Fruit fly (Drosophila melanogaster) whole organism, embryonic: ENCODE results near the gene Tusp.

Source experiments
- Atf6 ChIP-seq: fragments of 200-800 bp; sonication (Bioruptor generic); IDR thresholded peaks from 2 replicates; pipeline ENCODE4 v1.3.6; 2022; ENCODE audit warnings: missing biosample characterization, missing genetic modification characterization
- B-H1 ChIP-seq: fragments of 200-800 bp; sonication (Bioruptor generic); IDR thresholded peaks from 3 replicates; pipeline ENCODE4 v1.3.6; 2022; ENCODE audit warnings: missing biosample characterization, missing genetic modification characterization
- BtbVII ChIP-seq: fragments of 200-800 bp; sonication (Bioruptor generic); optimal IDR thresholded peaks from 3 replicates; lab custom pipeline; 2017; ENCODE audit warnings: missing biosample characterization, mild to moderate bottlenecking, missing genetic modification characterization
- CG10565 ChIP-seq: fragments of 200-800 bp; sonication (Bioruptor generic); optimal IDR thresholded peaks from 3 replicates; lab custom pipeline; 2016; ENCODE audit warnings: missing biosample characterization, mild to moderate bottlenecking, missing genetic modification characterization
- CG11247 ChIP-seq: fragments of 200-800 bp; sonication (Bioruptor generic); IDR thresholded peaks from 2 replicates; pipeline ENCODE4 v1.3.6; 2022; ENCODE audit warnings: missing biosample characterization, missing genetic modification characterization
- CG11398 ChIP-seq: fragments of 200-800 bp; sonication (Bioruptor generic); optimal IDR thresholded peaks from 2 replicates; lab custom pipeline; 2016; ENCODE audit warnings: missing biosample characterization, missing genetic modification characterization
- CG12391 ChIP-seq: fragments of 200-800 bp; sonication (Bioruptor generic); optimal IDR thresholded peaks from 3 replicates; lab custom pipeline; 2018; ENCODE audit warnings: missing biosample characterization, mild to moderate bottlenecking, missing genetic modification characterization, moderate library complexity
- CG14441 ChIP-seq: fragments of 200-800 bp; sonication (Bioruptor generic); IDR thresholded peaks from 2 replicates; pipeline ENCODE4 v1.3.6; 2022; ENCODE audit warnings: missing biosample characterization, missing genetic modification characterization
- CG1529 ChIP-seq: fragments of 200-800 bp; sonication (Bioruptor generic); optimal IDR thresholded peaks from 3 replicates; lab custom pipeline; 2018; ENCODE audit warnings: missing biosample characterization, missing genetic modification characterization
- CG1603 ChIP-seq: fragments of 200-800 bp; sonication (Bioruptor generic); optimal IDR thresholded peaks from 2 replicates; lab custom pipeline; 2019; ENCODE audit warnings: missing biosample characterization, mild to moderate bottlenecking, missing genetic modification characterization, moderate library complexity
- CG16779 ChIP-seq: fragments of 200-800 bp; sonication (Bioruptor generic); IDR thresholded peaks from 2 replicates; pipeline ENCODE4 v1.3.6; 2022; ENCODE audit warnings: missing biosample characterization, missing genetic modification characterization
- CG16815 ChIP-seq: fragments of 200-800 bp; sonication (Bioruptor generic); optimal IDR thresholded peaks from 3 replicates; lab custom pipeline; 2017; ENCODE audit warnings: missing biosample characterization, mild to moderate bottlenecking, missing genetic modification characterization
- CG16863 ChIP-seq: fragments of 200-800 bp; sonication (Bioruptor generic); optimal IDR thresholded peaks from 3 replicates; lab custom pipeline; 2016; ENCODE audit warnings: missing biosample characterization, missing genetic modification characterization
- CG17359 ChIP-seq: fragments of 200-800 bp; sonication (Bioruptor generic); optimal IDR thresholded peaks from 3 replicates; lab custom pipeline; 2018; ENCODE audit warnings: missing biosample characterization, mild to moderate bottlenecking, missing genetic modification characterization, moderate library complexity
- CG17385 ChIP-seq: fragments of 200-800 bp; sonication (Bioruptor generic); optimal IDR thresholded peaks from 3 replicates; lab custom pipeline; 2018; ENCODE audit warnings: missing biosample characterization, mild to moderate bottlenecking, missing genetic modification characterization
- CG17912 ChIP-seq: fragments of 200-800 bp; sonication (Bioruptor generic); optimal IDR thresholded peaks from 2 replicates; lab custom pipeline; 2018; ENCODE audit warnings: missing biosample characterization, mild to moderate bottlenecking, missing genetic modification characterization
- CG2202 ChIP-seq: fragments of 200-800 bp; sonication (Bioruptor generic); optimal IDR thresholded peaks from 2 replicates; lab custom pipeline; 2018; ENCODE audit warnings: missing biosample characterization, mild to moderate bottlenecking, missing genetic modification characterization
- CG3065 ChIP-seq: fragments of 200-800 bp; sonication (Bioruptor generic); optimal IDR thresholded peaks from 2 replicates; lab custom pipeline; 2016; ENCODE audit warnings: missing biosample characterization, missing genetic modification characterization
- CG4617 ChIP-seq: fragments of 200-800 bp; sonication (Bioruptor generic); optimal IDR thresholded peaks from 3 replicates; lab custom pipeline; 2016; ENCODE audit warnings: missing biosample characterization, missing genetic modification characterization, borderline replicate concordance
- CG6689 ChIP-seq: fragments of 200-800 bp; sonication (Bioruptor generic); IDR thresholded peaks from 2 replicates; pipeline ENCODE4 v1.3.6; 2022; ENCODE audit warnings: missing biosample characterization, missing genetic modification characterization
- CG7372 ChIP-seq: fragments of 200-800 bp; sonication (Bioruptor generic); IDR thresholded peaks from 2 replicates; pipeline ENCODE4 v1.3.6; 2022; ENCODE audit warnings: missing biosample characterization, missing genetic modification characterization
- CG8478 ChIP-seq: fragments of >200 bp; optimal IDR thresholded peaks from 2 replicates; lab custom pipeline; 2018
- CoRest ChIP-seq: fragments of 200-800 bp; sonication (Bioruptor generic); optimal IDR thresholded peaks from 3 replicates; lab custom pipeline; 2018; ENCODE audit warnings: missing biosample characterization, mild to moderate bottlenecking, missing genetic modification characterization, moderate library complexity
- Doc3 ChIP-seq: fragments of 200-800 bp; sonication (Bioruptor generic); IDR thresholded peaks from 3 replicates; pipeline ENCODE4 v1.3.6; 2022; ENCODE audit warnings: missing biosample characterization, missing genetic modification characterization; ENCODE audit not compliant: partially characterized antibody
- Eip74EF ChIP-seq, 2 experiments: fragments of 200-800 bp in 1 of 2; fragments of >200 bp in 1 of 2; sonication (Bioruptor generic) in 1 of 2; optimal IDR thresholded peaks; 2 replicates each; lab custom pipeline; 2017 to 2019; ENCODE audit warnings: missing biosample characterization in 2 of 2, missing genetic modification characterization in 2 of 2, mild to moderate bottlenecking in 1 of 2, moderate library complexity in 1 of 2
- Hmx ChIP-seq: fragments of 200-800 bp; sonication (Bioruptor generic); optimal IDR thresholded peaks from 2 replicates; lab custom pipeline; 2016; ENCODE audit warnings: missing biosample characterization, missing genetic modification characterization
- Lpt ChIP-seq: fragments of >200 bp; optimal IDR thresholded peaks from 2 replicates; lab custom pipeline; 2018; ENCODE audit warnings: missing biosample characterization, missing genetic modification characterization
- Poxn ChIP-seq: fragments of 200-800 bp; sonication (Bioruptor generic); IDR thresholded peaks from 2 replicates; pipeline ENCODE4 v1.3.6; 2022; ENCODE audit warnings: missing biosample characterization, missing genetic modification characterization
- Ravus ChIP-seq: fragments of 200-800 bp; sonication (Bioruptor generic); IDR thresholded peaks from 2 replicates; pipeline ENCODE4 v1.3.6; 2022; ENCODE audit warnings: missing biosample characterization, missing genetic modification characterization
- Rfx ChIP-seq: fragments of 200-800 bp; sonication (Bioruptor generic); IDR thresholded peaks from 2 replicates; pipeline ENCODE4 v1.3.6; 2022; ENCODE audit warnings: missing biosample characterization, missing genetic modification characterization
- Sox100B ChIP-seq: fragments of 200-800 bp; sonication (Bioruptor generic); optimal IDR thresholded peaks from 3 replicates; lab custom pipeline; 2018; ENCODE audit warnings: missing biosample characterization, mild to moderate bottlenecking, missing genetic modification characterization
- Ssrp ChIP-seq: fragments of 200-800 bp; sonication (Bioruptor generic); optimal IDR thresholded peaks from 2 replicates; lab custom pipeline; 2018; ENCODE audit warnings: missing biosample characterization, mild to moderate bottlenecking, missing genetic modification characterization, moderate library complexity
- chinmo ChIP-seq: fragments of 200-800 bp; sonication (Bioruptor generic); IDR thresholded peaks from 4 replicates; pipeline ENCODE4 v1.3.6; 2022; ENCODE audit warnings: missing biosample characterization, missing genetic modification characterization; ENCODE audit not compliant: partially characterized antibody
- dm ChIP-seq: fragments of 200-800 bp; sonication (Bioruptor generic); optimal IDR thresholded peaks from 3 replicates; lab custom pipeline; 2016; ENCODE audit warnings: missing biosample characterization, missing genetic modification characterization
- ems ChIP-seq: fragments of 200-800 bp; sonication (Bioruptor generic); optimal IDR thresholded peaks from 3 replicates; lab custom pipeline; 2016; ENCODE audit warnings: missing biosample characterization, missing genetic modification characterization
- esg ChIP-seq: fragments of 200-800 bp; sonication (Bioruptor generic); conservative IDR thresholded peaks from 2 replicates; pipeline ENCODE4 v1.3.6; 2022; ENCODE audit warnings: missing biosample characterization, missing genetic modification characterization
- fd102C ChIP-seq: fragments of 200-800 bp; sonication (Bioruptor generic); optimal IDR thresholded peaks from 2 replicates; lab custom pipeline; 2018; ENCODE audit warnings: missing biosample characterization, mild to moderate bottlenecking, missing genetic modification characterization, moderate library complexity
- gcm ChIP-seq: fragments of 200-800 bp; sonication (Bioruptor generic); optimal IDR thresholded peaks from 2 replicates; lab custom pipeline; 2019; ENCODE audit warnings: missing biosample characterization, mild to moderate bottlenecking, missing genetic modification characterization, moderate library complexity
- gt ChIP-seq: fragments of 200-800 bp; sonication (Bioruptor generic); IDR thresholded peaks from 2 replicates; pipeline ENCODE4 v1.3.6; 2022; ENCODE audit warnings: missing biosample characterization, missing genetic modification characterization
- hb ChIP-seq: fragments of 200-800 bp; sonication (Bioruptor generic); IDR thresholded peaks from 3 replicates; pipeline ENCODE4 v1.3.6; 2022; ENCODE audit warnings: missing biosample characterization, missing genetic modification characterization; ENCODE audit not compliant: partially characterized antibody
- hth ChIP-seq: fragments of >200 bp; optimal IDR thresholded peaks from 2 replicates; lab custom pipeline; 2017; ENCODE audit warnings: inconsistent platforms
- lbe ChIP-seq: fragments of 200-800 bp; sonication (Bioruptor generic); optimal IDR thresholded peaks from 2 replicates; lab custom pipeline; 2016; ENCODE audit warnings: missing biosample characterization, mild to moderate bottlenecking, missing genetic modification characterization
- nerfin-1 ChIP-seq: fragments of 200-800 bp; sonication (Bioruptor generic); optimal IDR thresholded peaks from 3 replicates; lab custom pipeline; 2019; ENCODE audit warnings: missing biosample characterization, mild to moderate bottlenecking, missing genetic modification characterization, moderate library complexity
- onecut ChIP-seq: fragments of 200-800 bp; sonication (Bioruptor generic); IDR thresholded peaks from 2 replicates; pipeline ENCODE4 v1.3.6; 2022; ENCODE audit warnings: missing biosample characterization, missing genetic modification characterization
- otp ChIP-seq: fragments of 200-800 bp; sonication (Bioruptor generic); IDR thresholded peaks from 3 replicates; pipeline ENCODE4, ENCODE4 v1.3.6; 2022; ENCODE audit warnings: missing biosample characterization, missing genetic modification characterization
- pum ChIP-seq: fragments of 200-800 bp; sonication (Bioruptor generic); optimal IDR thresholded peaks from 2 replicates; lab custom pipeline; 2016; ENCODE audit warnings: missing biosample characterization, missing genetic modification characterization
- trem ChIP-seq: fragments of 200-800 bp; optimal IDR thresholded peaks from 3 replicates; lab custom pipeline; 2019; ENCODE audit warnings: missing biosample characterization, mild to moderate bottlenecking, missing genetic modification characterization, moderate library complexity
- tup ChIP-seq: fragments of 200-800 bp; sonication (Bioruptor generic); optimal IDR thresholded peaks from 2 replicates; lab custom pipeline; 2016; ENCODE audit warnings: missing biosample characterization, mild to moderate bottlenecking, missing genetic modification characterization, moderate library complexity
- twi ChIP-seq: fragments of 200-800 bp; optimal IDR thresholded peaks from 2 replicates; lab custom pipeline; 2019; ENCODE audit warnings: missing biosample characterization, mild to moderate bottlenecking, missing genetic modification characterization, moderate library complexity
- vnd ChIP-seq: fragments of 200-800 bp; sonication (Bioruptor generic); IDR thresholded peaks from 3 replicates; pipeline ENCODE4 v1.3.6; 2022; ENCODE audit warnings: missing biosample characterization, missing genetic modification characterization; ENCODE audit not compliant: partially characterized antibody
- vvl ChIP-seq: fragments of 200-800 bp; sonication (Bioruptor generic); IDR thresholded peaks from 2 replicates; pipeline ENCODE4 v1.3.6; 2022; ENCODE audit warnings: missing biosample characterization, missing genetic modification characterization

Tusp gene

DNA sequence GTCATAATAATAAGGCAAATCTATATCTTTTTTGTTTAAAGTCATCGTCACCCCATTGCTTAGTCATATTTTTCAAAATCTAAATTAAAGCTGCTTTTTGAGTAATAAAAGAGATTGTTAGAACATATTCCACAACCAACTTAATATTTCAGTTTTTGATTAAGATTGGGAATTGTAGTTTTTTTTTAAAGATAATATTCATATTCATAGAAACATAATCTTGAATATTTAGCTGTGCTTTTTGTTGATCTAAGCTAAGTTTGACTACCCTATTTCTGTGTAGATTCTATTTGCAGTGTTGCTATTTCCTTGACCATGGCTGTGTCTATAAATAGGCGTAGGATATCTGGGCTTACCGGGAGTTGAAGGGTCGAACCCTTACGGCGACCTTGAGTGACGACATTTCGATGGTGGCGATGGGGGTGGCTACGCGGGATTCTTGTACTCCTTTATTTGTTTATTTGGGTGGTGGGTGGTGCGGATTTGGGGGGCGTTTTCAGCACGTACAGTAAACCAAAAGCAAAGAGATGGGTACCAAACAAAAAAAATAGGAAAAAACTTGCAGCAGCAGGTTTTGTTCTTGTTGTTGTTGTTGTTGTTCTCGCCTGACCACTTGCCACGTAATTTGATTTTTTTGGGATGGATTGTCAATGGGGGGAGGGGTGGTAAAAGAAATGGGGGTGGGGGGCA, 49.6 kb upstream of the Tusp start (continued):
- TF ChIP-seq CG11247 (GFP tag; lab: Robert Waterston, UW) (no peak), CG17912 (GFP tag; lab: Kevin White, UChicago) (no peak), CG10565 (no peak), CG4617 (GFP tag; lab: Kevin White, UChicago) (no peak), CG1603 (tag; lab: Kevin White, UChicago) (no peak), Ravus (GFP tag; lab: Robert Waterston, UW) (no peak), CG16863 (no peak), Atf6 (GFP tag; lab: Robert Waterston, UW) (peak; percentile 25; the same call in 1 of the 2 replicates), fd102C (no peak), CG6689 (GFP tag; lab: Robert Waterston, UW) (no peak), CG14441 (no peak), CG16815 (no peak), vnd (no peak), CG11398 (GFP tag; lab: Kevin White, UChicago) (no peak), CG16779 (no peak), CG17385 (GFP tag; lab: Kevin White, UChicago) (no peak), ems (no peak), CG17359 (peak; percentile 27), gt (GFP tag; lab: Robert Waterston, UW) (no peak), CG12391 (peak; percentile 32), otp (GFP tag; lab: Robert Waterston, UW) (no peak), pum (GFP tag; lab: Kevin White, UChicago) (no peak), CG3065 (GFP tag; lab: Kevin White, UChicago) (no peak), tup (GFP tag; lab: Kevin White, UChicago) (no peak), Sox100B (GFP tag; lab: Kevin White, UChicago) (no peak), nerfin-1 (tag; lab: Kevin White, UChicago) (peak; percentile 99), CoRest (tag; lab: Kevin White, UChicago) (no peak), gcm (GFP tag; lab: Kevin White, UChicago) (no peak), CG7372 (GFP tag; lab: Robert Waterston, UW) (no peak), hth (lab: Kevin White, UChicago) (no peak), Ssrp (no peak), BtbVII (GFP tag; lab: Kevin White, UChicago) (no peak), dm (GFP tag; lab: Kevin White, UChicago) (no peak), Eip74EF (GFP tag; optimal IDR thresholded peaks at IDR 0.05; lab: Kevin White, UChicago) (no peak), Poxn (no peak), twi (tag; lab: Kevin White, UChicago) (no peak), Lpt (GFP tag; lab: Kevin White, UChicago) (no peak), esg (GFP tag; lab: Robert Waterston, UW) (no peak), Hmx (GFP tag; lab: Kevin White, UChicago) (no peak), trem (tag; lab: Kevin White, UChicago) (no peak), lbe (GFP tag; lab: Kevin White, UChicago) (no peak), vvl (GFP tag; lab: Robert Waterston, UW) (0 out of 2 replicates have a peak, but pooled peaks have one; percentile 21), hb (GFP tag; lab: Robert Waterston, UW) (no peak), CG1529 (GFP tag; lab: Kevin White, UChicago) (no peak), onecut (GFP tag; lab: Robert Waterston, UW) (no peak), chinmo (GFP tag; lab: Robert Waterston, UW) (no peak), CG8478 (no peak), Rfx (GFP tag; lab: Robert Waterston, UW) (no peak), CG2202 (tag; lab: Kevin White, UChicago) (no peak), Doc3 (GFP tag; lab: Robert Waterston, UW) (no peak), B-H1 (GFP tag; lab: Robert Waterston, UW) (no peak)
